Fruit fly (Drosophila melanogaster) whole organism, embryonic: ENCODE measurements around the gene CG4497.
A peak's percentile ranks its signal among the peaks of the same experiment; 100 is the strongest.

ENCODE experiments used
- Abd-B ChIP-seq: fragments of 200-800 bp; sonication (Bioruptor generic); optimal IDR thresholded peaks from 2 replicates; lab custom pipeline; 2018; ENCODE audit warnings: missing biosample characterization, mild to moderate bottlenecking, missing genetic modification characterization, moderate library complexity
- BEAF-32 ChIP-seq: fragments of 200-800 bp; sonication (Bioruptor generic); optimal IDR thresholded peaks from 3 replicates; lab custom pipeline; 2017; ENCODE audit warnings: missing biosample characterization, missing genetic modification characterization, mild to moderate bottlenecking, moderate library complexity, missing genetic modification reagents
- Blimp-1 ChIP-seq: fragments of 200-800 bp; sonication (Bioruptor generic); optimal IDR thresholded peaks from 3 replicates; lab custom pipeline; 2018; ENCODE audit warnings: missing biosample characterization, missing genetic modification characterization, mild to moderate bottlenecking, moderate library complexity, missing genetic modification reagents
- BtbVII ChIP-seq: fragments of 200-800 bp; sonication (Bioruptor generic); optimal IDR thresholded peaks from 3 replicates; lab custom pipeline; 2017; ENCODE audit warnings: missing biosample characterization, mild to moderate bottlenecking, missing genetic modification characterization
- C15 ChIP-seq: fragments of 200-800 bp; sonication (Bioruptor generic); IDR thresholded peaks from 3 replicates; pipeline ENCODE4 v1.3.6; 2022; ENCODE audit warnings: missing biosample characterization, missing genetic modification characterization
- CG10462 ChIP-seq: fragments of 200-800 bp; sonication (Bioruptor generic); optimal IDR thresholded peaks from 2 replicates; lab custom pipeline; 2016; ENCODE audit warnings: missing biosample characterization, missing genetic modification characterization
- CG11085 ChIP-seq: fragments of 200-800 bp; sonication (Bioruptor generic); IDR thresholded peaks from 2 replicates; pipeline ENCODE4 v1.3.6; 2022; ENCODE audit warnings: missing biosample characterization, missing genetic modification characterization
- CG12104 ChIP-seq: fragments of 200-800 bp; sonication (Bioruptor generic); optimal IDR thresholded peaks from 3 replicates; lab custom pipeline; 2016; ENCODE audit warnings: missing biosample characterization, missing genetic modification characterization
- CG13894 ChIP-seq: fragments of 200-800 bp; sonication (Bioruptor generic); optimal IDR thresholded peaks from 3 replicates; lab custom pipeline; 2018; ENCODE audit warnings: missing biosample characterization, mild to moderate bottlenecking, missing genetic modification characterization, moderate library complexity
- CG14860 ChIP-seq: fragments of 200-800 bp; sonication (Bioruptor generic); IDR thresholded peaks from 3 replicates; pipeline ENCODE4 v1.3.6; 2022; ENCODE audit warnings: missing biosample characterization, missing genetic modification characterization; ENCODE audit not compliant: partially characterized antibody
- CG15073 ChIP-seq: fragments of 200-800 bp; sonication (Bioruptor generic); optimal IDR thresholded peaks from 2 replicates; lab custom pipeline; 2016; ENCODE audit warnings: missing biosample characterization, missing genetic modification characterization
- CG16813 ChIP-seq: fragments of 200-800 bp; sonication (Bioruptor generic); IDR thresholded peaks from 3 replicates; pipeline ENCODE4 v1.3.6; 2022; ENCODE audit warnings: missing biosample characterization, missing genetic modification characterization; ENCODE audit not compliant: partially characterized antibody
- CG16863 ChIP-seq: fragments of 200-800 bp; sonication (Bioruptor generic); optimal IDR thresholded peaks from 3 replicates; lab custom pipeline; 2016; ENCODE audit warnings: missing biosample characterization, missing genetic modification characterization
- CG17912 ChIP-seq: fragments of 200-800 bp; sonication (Bioruptor generic); optimal IDR thresholded peaks from 2 replicates; lab custom pipeline; 2018; ENCODE audit warnings: missing biosample characterization, mild to moderate bottlenecking, missing genetic modification characterization
- CG18011 ChIP-seq: fragments of 200-800 bp; sonication (Bioruptor generic); optimal IDR thresholded peaks from 2 replicates; lab custom pipeline; 2017; ENCODE audit warnings: missing biosample characterization, missing genetic modification characterization, mild to moderate bottlenecking, moderate library complexity, missing genotype
- CG18619 ChIP-seq: fragments of 200-800 bp; sonication (Bioruptor generic); optimal IDR thresholded peaks from 3 replicates; lab custom pipeline; 2017; ENCODE audit warnings: missing biosample characterization, mild to moderate bottlenecking, missing genetic modification characterization
- CG30020 ChIP-seq: fragments of 200-800 bp; optimal IDR thresholded peaks from 2 replicates; lab custom pipeline; 2019; ENCODE audit warnings: missing biosample characterization, mild to moderate bottlenecking, missing genetic modification characterization, moderate library complexity
- CG3995 ChIP-seq: fragments of 200-800 bp; sonication (Bioruptor generic); optimal IDR thresholded peaks from 3 replicates; lab custom pipeline; 2016; ENCODE audit warnings: missing biosample characterization, missing genetic modification characterization
- CG4328 ChIP-seq: fragments of 200-800 bp; sonication (Bioruptor generic); optimal IDR thresholded peaks from 3 replicates; lab custom pipeline; 2017; ENCODE audit warnings: missing biosample characterization, missing genetic modification reagents, missing genetic modification characterization
- CG4424 ChIP-seq: fragments of 200-800 bp; sonication (Bioruptor generic); optimal IDR thresholded peaks from 3 replicates; lab custom pipeline; 2016; ENCODE audit warnings: missing biosample characterization, missing genetic modification characterization
- CG6813 ChIP-seq: fragments of 200-800 bp; sonication (Bioruptor generic); optimal IDR thresholded peaks from 2 replicates; lab custom pipeline; 2017; ENCODE audit warnings: missing biosample characterization, missing genetic modification characterization, mild to moderate bottlenecking, moderate library complexity, missing genetic modification reagents
- CG7839 ChIP-seq: fragments of 200-800 bp; sonication (Bioruptor generic); optimal IDR thresholded peaks from 3 replicates; lab custom pipeline; 2018; ENCODE audit warnings: missing biosample characterization, mild to moderate bottlenecking, missing genetic modification characterization, moderate library complexity
- CG7928 ChIP-seq: fragments of 200-800 bp; sonication (Bioruptor generic); optimal IDR thresholded peaks from 2 replicates; lab custom pipeline; 2017; ENCODE audit warnings: missing biosample characterization, mild to moderate bottlenecking, missing genetic modification characterization
- CG9817 ChIP-seq: fragments of 200-800 bp; sonication (Bioruptor generic); optimal IDR thresholded peaks from 2 replicates; lab custom pipeline; 2018; ENCODE audit warnings: missing biosample characterization, mild to moderate bottlenecking, missing genetic modification characterization, moderate library complexity
- Dip3 ChIP-seq: fragments of 200-800 bp; sonication (Bioruptor generic); optimal IDR thresholded peaks from 3 replicates; lab custom pipeline; 2016; ENCODE audit warnings: missing biosample characterization, missing genetic modification characterization
- Hand ChIP-seq: fragments of 200-800 bp; sonication (Bioruptor generic); optimal IDR thresholded peaks from 2 replicates; lab custom pipeline; 2017; ENCODE audit warnings: mild to moderate bottlenecking, missing biosample characterization, missing genetic modification reagents, missing genetic modification characterization
- HmgZ ChIP-seq: fragments of 200-800 bp; sonication (Bioruptor generic); optimal IDR thresholded peaks from 2 replicates; lab custom pipeline; 2018; ENCODE audit warnings: missing biosample characterization, mild to moderate bottlenecking, missing genetic modification characterization
- Neu2 ChIP-seq: fragments of 200-800 bp; sonication (Bioruptor generic); optimal IDR thresholded peaks from 3 replicates; lab custom pipeline; 2016; ENCODE audit warnings: missing biosample characterization, missing genetic modification characterization, borderline replicate concordance
- Ravus ChIP-seq: fragments of 200-800 bp; sonication (Bioruptor generic); IDR thresholded peaks from 2 replicates; pipeline ENCODE4 v1.3.6; 2022; ENCODE audit warnings: missing biosample characterization, missing genetic modification characterization
- Trl ChIP-seq, 3 experiments: fragments of >200 bp in 2 of 3; fragments of 200-800 bp in 1 of 3; sonication (Bioruptor generic) in 1 of 3; optimal IDR thresholded peaks; 2 replicates in 1 of 3; 3 replicates in 2 of 3; lab custom pipeline; 2016 to 2017; ENCODE audit warnings: missing biosample characterization in 1 of 3, missing genetic modification characterization in 1 of 3
- cato ChIP-seq: fragments of 200-800 bp; sonication (Bioruptor generic); optimal IDR thresholded peaks from 2 replicates; lab custom pipeline; 2016; ENCODE audit warnings: missing biosample characterization, missing genetic modification characterization, borderline replicate concordance
- chn ChIP-seq: fragments of 200-800 bp; sonication (Bioruptor generic); optimal IDR thresholded peaks from 2 replicates; lab custom pipeline; 2016; ENCODE audit warnings: missing biosample characterization, missing genetic modification characterization
- ftz-f1 ChIP-seq: fragments of 200-800 bp; sonication (Bioruptor generic); optimal IDR thresholded peaks from 2 replicates; lab custom pipeline; 2016; ENCODE audit warnings: missing biosample characterization, missing genetic modification characterization
- gem ChIP-seq: fragments of 200-800 bp; sonication (Bioruptor generic); optimal IDR thresholded peaks from 2 replicates; lab custom pipeline; 2019; ENCODE audit warnings: missing biosample characterization, mild to moderate bottlenecking, missing genetic modification characterization, moderate library complexity
- gsb ChIP-seq: fragments of 200-800 bp; sonication (Bioruptor generic); IDR thresholded peaks from 2 replicates; pipeline ENCODE4 v1.3.6; 2022; ENCODE audit warnings: missing biosample characterization, missing genetic modification characterization
- hbn ChIP-seq: fragments of 200-800 bp; sonication (Bioruptor generic); IDR thresholded peaks from 2 replicates; pipeline ENCODE4 v1.3.6; 2022; ENCODE audit warnings: missing biosample characterization, missing genetic modification characterization; ENCODE audit not compliant: partially characterized antibody
- jigr1 ChIP-seq: fragments of 200-800 bp; sonication (Bioruptor generic); IDR thresholded peaks from 3 replicates; pipeline ENCODE4 v1.3.6; 2022; ENCODE audit warnings: missing biosample characterization, missing genetic modification characterization
- jing ChIP-seq: fragments of 200-800 bp; sonication (Bioruptor generic); optimal IDR thresholded peaks from 2 replicates; lab custom pipeline; 2018; ENCODE audit warnings: missing biosample characterization, mild to moderate bottlenecking, missing genetic modification characterization
- maf-S ChIP-seq: fragments of 200-800 bp; sonication (Bioruptor generic); optimal IDR thresholded peaks from 2 replicates; lab custom pipeline; 2016; ENCODE audit warnings: missing biosample characterization, missing genetic modification characterization
- mam ChIP-seq: fragments of 200-800 bp; sonication (Bioruptor generic); optimal IDR thresholded peaks from 3 replicates; lab custom pipeline; 2016; ENCODE audit warnings: missing biosample characterization, missing genetic modification characterization
- mld ChIP-seq: fragments of 200-800 bp; sonication (Bioruptor generic); IDR thresholded peaks from 3 replicates; pipeline ENCODE4 v1.3.6; 2022; ENCODE audit warnings: missing biosample characterization, missing genetic modification characterization; ENCODE audit not compliant: partially characterized antibody
- slbo ChIP-seq: fragments of 200-800 bp; sonication (Bioruptor generic); IDR thresholded peaks from 2 replicates; pipeline ENCODE4 v1.3.6; 2022; ENCODE audit warnings: missing biosample characterization, missing genetic modification characterization
- sr ChIP-seq: fragments of 200-800 bp; sonication (Bioruptor generic); IDR thresholded peaks from 3 replicates; pipeline ENCODE4 v1.3.6; 2022; ENCODE audit warnings: missing biosample characterization, missing genetic modification characterization
- tin ChIP-seq: fragments of 200-800 bp; sonication (Bioruptor generic); optimal IDR thresholded peaks from 3 replicates; lab custom pipeline; 2016; ENCODE audit warnings: missing biosample characterization, missing genetic modification characterization
- toy ChIP-seq: fragments of 200-800 bp; sonication (Bioruptor generic); IDR thresholded peaks from 2 replicates; pipeline ENCODE4 v1.3.6; 2022; ENCODE audit warnings: missing biosample characterization, missing genetic modification characterization
- trem ChIP-seq: fragments of 200-800 bp; optimal IDR thresholded peaks from 3 replicates; lab custom pipeline; 2019; ENCODE audit warnings: missing biosample characterization, mild to moderate bottlenecking, missing genetic modification characterization, moderate library complexity
- vfl ChIP-seq: fragments of 200-800 bp; sonication (Bioruptor generic); optimal IDR thresholded peaks from 2 replicates; lab custom pipeline; 2016; ENCODE audit warnings: missing biosample characterization, missing genetic modification characterization
- vnd ChIP-seq: fragments of 200-800 bp; sonication (Bioruptor generic); IDR thresholded peaks from 3 replicates; pipeline ENCODE4 v1.3.6; 2022; ENCODE audit warnings: missing biosample characterization, missing genetic modification characterization; ENCODE audit not compliant: partially characterized antibody
- zen2 ChIP-seq: fragments of 200-800 bp; sonication (Bioruptor generic); IDR thresholded peaks from 3 replicates; pipeline ENCODE4 v1.3.6; 2022; ENCODE audit warnings: missing biosample characterization, missing genetic modification characterization; ENCODE audit not compliant: partially characterized antibody

The CG4497 gene

DNA sequence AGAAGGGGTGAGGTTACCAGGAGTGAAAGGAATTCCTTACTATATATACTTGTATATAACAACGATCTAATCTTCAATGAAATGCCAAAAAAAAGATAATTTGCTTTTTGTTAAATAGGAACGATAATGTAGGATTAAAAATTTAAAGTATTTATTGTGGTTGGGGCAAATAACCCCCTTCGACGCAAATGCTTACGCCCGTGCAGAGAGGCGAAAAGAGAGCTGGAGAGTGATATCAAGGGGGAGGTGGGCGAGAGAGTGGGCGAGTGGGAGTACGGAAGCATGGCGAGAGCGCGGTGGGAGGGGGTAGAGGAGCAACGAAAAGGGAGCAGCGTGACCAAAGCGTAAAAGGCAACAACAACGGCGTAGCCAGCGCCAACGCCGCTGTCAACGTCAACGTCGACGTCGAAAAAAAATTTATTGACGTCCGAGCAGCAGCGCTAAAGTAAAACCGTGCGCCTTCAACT is 5.8 kb downstream of the CG4497 start (continued):
- TF ChIP-seq BtbVII (GFP tag; lab: Kevin White, UChicago) (peak; percentile 97), tin (peak; percentile 98), BEAF-32 (GFP tag; lab: Kevin White, UChicago) (peak; percentile 19), Abd-B (GFP tag; lab: Kevin White, UChicago) (peak; percentile 98), mam (GFP tag; lab: Kevin White, UChicago) (peak; percentile 98), CG11085 (peak; percentile 96), CG12104 (GFP tag; lab: Kevin White, UChicago) (peak; percentile 97), jigr1 (GFP tag; lab: Robert Waterston, UW) (peak; percentile 99), trem (tag; lab: Kevin White, UChicago) (peak; percentile 89), cato (GFP tag; lab: Kevin White, UChicago) (peak; percentile 97), hbn (GFP tag; lab: Robert Waterston, UW) (no peak; the same call in 1 of the 2 replicates), chn (GFP tag; lab: Kevin White, UChicago) (peak; percentile 97), CG10462 (GFP tag; lab: Kevin White, UChicago) (peak; percentile 97), CG3995 (GFP tag; lab: Kevin White, UChicago) (peak; percentile 69), Hand (peak; percentile 98), maf-S (peak; percentile 95), Dip3 (GFP tag; lab: Kevin White, UChicago) (peak; percentile 97), CG15073 (peak; percentile 85), sr (peak; percentile 99), CG13894 (peak; percentile 96), CG6813 (GFP tag; lab: Kevin White, UChicago) (peak; percentile 96), ftz-f1 (GFP tag; lab: Kevin White, UChicago) (peak; percentile 88), C15 (GFP tag; lab: Robert Waterston, UW) (peak; percentile 91), zen2 (GFP tag; lab: Robert Waterston, UW) (no peak), CG16863 (GFP tag; lab: Kevin White, UChicago) (peak; percentile 97), CG7928 (GFP tag; lab: Kevin White, UChicago) (peak; percentile 77), CG4424 (peak; percentile 97), toy (GFP tag; lab: Robert Waterston, UW) (peak; percentile 89), jing (peak; percentile 95), Neu2 (GFP tag; lab: Kevin White, UChicago) (peak; percentile 66), CG16813 (no peak), gem (tag; lab: Kevin White, UChicago) (peak; percentile 99), gsb (GFP tag; lab: Robert Waterston, UW) (peak; percentile 95), Blimp-1 (GFP tag; lab: Kevin White, UChicago) (peak; percentile 96), CG18011 (GFP tag; lab: Kevin White, UChicago) (peak; percentile 91), CG18619 (GFP tag; lab: Kevin White, UChicago) (peak; percentile 97), Ravus (GFP tag; lab: Robert Waterston, UW) (peak; percentile 88), slbo (GFP tag; lab: Robert Waterston, UW) (peak; percentile 98), CG30020 (peak; percentile 84), CG7839 (tag; lab: Kevin White, UChicago) (peak; percentile 99), CG17912 (GFP tag; lab: Kevin White, UChicago) (peak; percentile 95), vfl (GFP tag; lab: Kevin White, UChicago) (peak; percentile 96), CG9817 (tag; lab: Kevin White, UChicago) (peak; percentile 98), vnd (GFP tag; lab: Robert Waterston, UW) (no peak), CG14860 (GFP tag; lab: Robert Waterston, UW) (no peak), mld (no peak), HmgZ (tag; lab: Kevin White, UChicago) (peak; percentile 98), Trl (optimal IDR thresholded peaks at IDR 0.05; lab: Kevin White, UChicago) (peak; percentile 83 to 88), Trl (GFP tag; optimal IDR thresholded peaks at IDR 0.05; lab: Kevin White, UChicago) (peak; percentile 92), CG4328 (GFP tag; lab: Kevin White, UChicago) (peak; percentile 98)
